Worm (Caenorhabditis elegans) whole organism, late embryonic: ENCODE measurements around the gene bath-33.

ENCODE experiments used
- F13H6.1 ChIP-seq: sonication (generic microtip); optimal IDR thresholded peaks from 2 replicates; lab custom pipeline; 2016; ENCODE audit warnings: missing genetic modification characterization, missing compliant biosample characterization
- K09A11.1 ChIP-seq: sonication (generic microtip); optimal IDR thresholded peaks from 2 replicates; lab custom pipeline; 2017; ENCODE audit warnings: antibody characterized with exemption, mild to moderate bottlenecking, missing genetic modification characterization, missing compliant biosample characterization; ENCODE audit not compliant: insufficient read depth
- ama-1 ChIP-seq: fragments of 150-350 bp; optimal IDR thresholded peaks from 2 replicates; lab custom pipeline; 2014
- ceh-14 ChIP-seq: sonication (generic microtip); optimal IDR thresholded peaks from 2 replicates; lab custom pipeline; 2016; ENCODE audit warnings: missing genotype, missing genetic modification characterization, missing compliant biosample characterization
- ceh-19 ChIP-seq: fragments of 200-800 bp; sonication (Bioruptor generic); optimal IDR thresholded peaks from 2 replicates; lab custom pipeline; 2018; ENCODE audit warnings: mild to moderate bottlenecking, missing genetic modification characterization, missing compliant biosample characterization
- ceh-2 ChIP-seq: sonication (generic microtip); optimal IDR thresholded peaks from 2 replicates; lab custom pipeline; 2016; ENCODE audit warnings: missing genotype, missing genetic modification characterization, missing compliant biosample characterization
- ceh-22 ChIP-seq: sonication (generic microtip); optimal IDR thresholded peaks from 2 replicates; lab custom pipeline; 2017; ENCODE audit warnings: missing biosample characterization, missing genetic modification characterization
- ceh-24 ChIP-seq: sonication (generic microtip); optimal IDR thresholded peaks from 2 replicates; lab custom pipeline; 2016; ENCODE audit warnings: mild to moderate bottlenecking, missing genetic modification characterization, missing compliant biosample characterization
- ceh-34 ChIP-seq: sonication (generic microtip); optimal IDR thresholded peaks from 2 replicates; lab custom pipeline; 2016; ENCODE audit warnings: mild to moderate bottlenecking, missing genetic modification characterization, missing compliant biosample characterization
- ceh-45 ChIP-seq: fragments of 200-800 bp; sonication (Bioruptor generic); IDR thresholded peaks from 2 replicates; pipeline ENCODE4 v1.3.6; 2022; ENCODE audit warnings: missing genetic modification reagents, missing genetic modification characterization, missing compliant biosample characterization
- ceh-48 ChIP-seq: sonication (generic microtip); optimal IDR thresholded peaks from 2 replicates; lab custom pipeline; 2016; ENCODE audit warnings: missing genetic modification characterization, inconsistent platforms, missing compliant biosample characterization
- ceh-6 ChIP-seq: fragments of 200-800 bp; sonication (Bioruptor generic); optimal IDR thresholded peaks from 2 replicates; lab custom pipeline; 2018; ENCODE audit warnings: mild to moderate bottlenecking, missing genetic modification characterization, missing compliant biosample characterization
- dmd-4 ChIP-seq: sonication (generic microtip); optimal IDR thresholded peaks from 2 replicates; lab custom pipeline; 2016; ENCODE audit warnings: borderline replicate concordance, missing genetic modification characterization, missing compliant biosample characterization
- dve-1 ChIP-seq: sonication (generic microtip); optimal IDR thresholded peaks from 2 replicates; lab custom pipeline; 2017; ENCODE audit warnings: antibody characterized with exemption, mild to moderate bottlenecking, missing genetic modification characterization, missing compliant biosample characterization
- elt-2 ChIP-seq: sonication (generic microtip); optimal IDR thresholded peaks from 2 replicates; lab custom pipeline; 2016; ENCODE audit warnings: missing genetic modification reagents, missing genetic modification characterization, missing compliant biosample characterization
- elt-4 ChIP-seq: sonication (generic microtip); optimal IDR thresholded peaks from 2 replicates; lab custom pipeline; 2016; ENCODE audit warnings: missing genetic modification characterization, missing compliant biosample characterization
- ets-4 ChIP-seq: sonication (generic microtip); optimal IDR thresholded peaks from 2 replicates; lab custom pipeline; 2016; ENCODE audit warnings: missing genetic modification characterization, missing compliant biosample characterization
- fkh-10 ChIP-seq: fragments of 150-350 bp; optimal IDR thresholded peaks from 2 replicates; lab custom pipeline; 2014; ENCODE audit warnings: missing biosample characterization, missing genetic modification reagents, missing genetic modification characterization
- fkh-6 ChIP-seq: sonication (generic microtip); optimal IDR thresholded peaks from 2 replicates; lab custom pipeline; 2016; ENCODE audit warnings: missing genetic modification characterization, missing compliant biosample characterization
- hlh-13 ChIP-seq: fragments of 200-800 bp; sonication (Bioruptor generic); optimal IDR thresholded peaks from 2 replicates; lab custom pipeline; 2018; ENCODE audit warnings: mild to moderate bottlenecking, missing genetic modification characterization, missing compliant biosample characterization
- hlh-15 ChIP-seq: sonication (generic microtip); optimal IDR thresholded peaks from 2 replicates; lab custom pipeline; 2016; ENCODE audit warnings: missing genetic modification characterization, missing compliant biosample characterization
- hlh-30 ChIP-seq: sonication (generic microtip); optimal IDR thresholded peaks from 2 replicates; lab custom pipeline; 2017; ENCODE audit warnings: antibody characterized with exemption, missing genetic modification characterization, missing compliant biosample characterization; ENCODE audit not compliant: insufficient read depth
- hlh-6 ChIP-seq: sonication (generic microtip); optimal IDR thresholded peaks from 2 replicates; lab custom pipeline; 2016; ENCODE audit warnings: missing genotype, missing genetic modification characterization, missing compliant biosample characterization
- hlh-8 ChIP-seq: sonication (generic microtip); optimal IDR thresholded peaks from 2 replicates; lab custom pipeline; 2016; ENCODE audit warnings: missing genotype, missing genetic modification characterization, missing compliant biosample characterization
- lim-6 ChIP-seq: sonication (generic microtip); optimal IDR thresholded peaks from 2 replicates; lab custom pipeline; 2016; ENCODE audit warnings: missing genetic modification characterization, missing compliant biosample characterization
- madf-2 ChIP-seq: sonication (generic microtip); optimal IDR thresholded peaks from 2 replicates; lab custom pipeline; 2017; ENCODE audit warnings: missing genetic modification characterization, missing compliant biosample characterization
- nfya-1 ChIP-seq: sonication (generic microtip); optimal IDR thresholded peaks from 2 replicates; lab custom pipeline; 2017; ENCODE audit warnings: missing genetic modification characterization, mild to moderate bottlenecking, missing compliant biosample characterization, antibody characterized with exemption, moderate library complexity
- nhr-11 ChIP-seq: fragments of 150-350 bp; optimal IDR thresholded peaks from 2 replicates; lab custom pipeline; 2014; ENCODE audit warnings: missing biosample characterization, missing genetic modification characterization
- nhr-232 ChIP-seq: sonication (generic microtip); optimal IDR thresholded peaks from 2 replicates; lab custom pipeline; 2016; ENCODE audit warnings: missing genetic modification characterization, missing compliant biosample characterization
- npax-4 ChIP-seq: sonication (generic microtip); optimal IDR thresholded peaks from 2 replicates; lab custom pipeline; 2016; ENCODE audit warnings: missing genetic modification characterization, missing compliant biosample characterization
- pag-3 ChIP-seq: sonication (generic microtip); optimal IDR thresholded peaks from 2 replicates; lab custom pipeline; 2016; ENCODE audit warnings: missing compliant biosample characterization, missing genetic modification characterization, borderline replicate concordance
- pat-9 ChIP-seq: fragments of 200-800 bp; sonication (Bioruptor generic); optimal IDR thresholded peaks from 2 replicates; lab custom pipeline; 2018; ENCODE audit warnings: mild to moderate bottlenecking, missing genetic modification characterization, moderate library complexity, missing compliant biosample characterization
- pqm-1 ChIP-seq: sonication (generic microtip); optimal IDR thresholded peaks from 2 replicates; lab custom pipeline; 2016; ENCODE audit warnings: missing genetic modification characterization, missing compliant biosample characterization
- ref-2 ChIP-seq: sonication (generic microtip); optimal IDR thresholded peaks from 2 replicates; lab custom pipeline; 2016; ENCODE audit warnings: missing genetic modification characterization, missing compliant biosample characterization
- sox-2 ChIP-seq: fragments of 200-800 bp; sonication (Bioruptor generic); IDR thresholded peaks from 2 replicates; pipeline ENCODE4 v1.3.6; 2022; ENCODE audit warnings: missing genetic modification reagents, missing genetic modification characterization, missing compliant biosample characterization
- sox-4 ChIP-seq: sonication (generic microtip); optimal IDR thresholded peaks from 2 replicates; lab custom pipeline; 2017; ENCODE audit warnings: mild to moderate bottlenecking, missing genetic modification characterization, inconsistent platforms, missing compliant biosample characterization
- syd-9 ChIP-seq: sonication (generic microtip); optimal IDR thresholded peaks from 2 replicates; lab custom pipeline; 2016; ENCODE audit warnings: mild to moderate bottlenecking, missing genetic modification characterization, moderate library complexity, missing compliant biosample characterization
- tbx-7 ChIP-seq: sonication (generic microtip); optimal IDR thresholded peaks from 2 replicates; lab custom pipeline; 2016; ENCODE audit warnings: missing genotype, missing genetic modification characterization, missing compliant biosample characterization
- ttx-3 ChIP-seq: sonication (generic microtip); optimal IDR thresholded peaks from 2 replicates; lab custom pipeline; 2016; ENCODE audit warnings: missing genetic modification reagents, missing genetic modification characterization, missing compliant biosample characterization
- unc-86 ChIP-seq: sonication (generic microtip); optimal IDR thresholded peaks from 2 replicates; lab custom pipeline; 2016; ENCODE audit warnings: missing genetic modification characterization, missing compliant biosample characterization
- ztf-16 ChIP-seq: sonication (generic microtip); optimal IDR thresholded peaks from 2 replicates; lab custom pipeline; 2017; ENCODE audit warnings: missing genetic modification characterization, missing compliant biosample characterization

The bath-33 gene

DNA sequence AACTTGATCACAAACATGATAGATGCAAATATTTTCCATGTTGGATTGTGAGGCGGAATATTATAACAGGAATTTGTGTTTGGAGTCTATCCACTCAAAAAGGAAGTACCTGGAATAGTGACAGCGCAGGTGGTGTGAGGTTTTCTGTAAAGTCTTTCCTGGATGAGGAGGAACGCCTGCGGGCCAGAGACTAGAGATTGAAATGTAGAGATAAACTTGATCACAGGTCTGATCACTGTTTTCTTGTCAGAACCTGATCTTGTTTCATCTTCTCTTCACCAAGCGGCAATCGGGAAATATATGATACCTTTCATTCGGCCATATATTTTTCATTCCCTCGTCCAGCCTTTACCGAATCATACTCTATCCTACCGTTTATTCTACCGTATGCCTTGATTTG, 19.7 kb downstream of the bath-33 start, which contains the start of gene T07H3.8:
Gene T07H3.8 (plus strand): TSS at position 301 of the 400 bp plus-strand sequence.
- TF ChIP-seq tbx-7 (tag; lab: Kevin White, UChicago) = no peak
- no peak for TF ChIP-seq pqm-1
- TF ChIP-seq npax-4 (tag; lab: Kevin White, UChicago) = no peak
- TF ChIP-seq fkh-10 (GFP tag; lab: Kevin White, UChicago) = no peak
- no peak for TF ChIP-seq ceh-14 (tag; lab: Kevin White, UChicago)
- no peak for TF ChIP-seq K09A11.1 (tag; lab: Kevin White, UChicago)
- no peak for TF ChIP-seq ama-1 (lab: Kevin White, UChicago)
- TF ChIP-seq pat-9 = no peak
- TF ChIP-seq hlh-6 (tag; lab: Kevin White, UChicago) = no peak
- no peak for TF ChIP-seq hlh-8 (tag; lab: Kevin White, UChicago)
- TF ChIP-seq ceh-48 = no peak
- no peak for TF ChIP-seq hlh-30
- TF ChIP-seq nfya-1 (tag; lab: Kevin White, UChicago) = no peak
- TF ChIP-seq lim-6 = no peak

DNA sequence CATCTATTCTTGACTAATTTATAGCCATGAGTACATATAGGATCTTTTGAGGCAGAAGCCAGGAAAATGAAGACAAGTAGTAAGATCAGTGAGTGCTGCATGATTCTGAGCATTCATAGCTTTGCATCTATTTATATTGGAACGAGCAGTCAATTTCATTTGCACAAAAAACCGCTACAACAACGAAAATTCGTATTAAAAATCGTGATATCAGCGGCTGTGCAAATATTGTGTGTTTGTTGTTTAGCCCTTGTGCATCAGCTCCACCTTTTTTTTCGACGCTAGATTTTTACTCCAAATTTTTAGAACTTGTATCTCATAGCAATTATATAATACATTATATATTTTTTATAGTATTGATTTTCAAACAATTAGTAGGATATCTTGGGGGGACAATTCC, 21.8 kb downstream of the bath-33 start, which contains the start of gene clec-21:
Gene clec-21 (minus strand): TSS at position 101 of the 400 bp plus-strand sequence.
- TF ChIP-seq lim-6 (no peak), nhr-232 (tag; lab: Kevin White, UChicago) (no peak), syd-9 (no peak), ceh-45 (GFP tag; lab: Robert Waterston, UW) (no peak), fkh-6 (no peak), hlh-8 (tag; lab: Kevin White, UChicago) (no peak), elt-4 (tag; lab: Kevin White, UChicago) (no peak), ets-4 (tag; lab: Kevin White, UChicago) (no peak), npax-4 (tag; lab: Kevin White, UChicago) (no peak), hlh-15 (tag; lab: Kevin White, UChicago) (no peak), ceh-34 (no peak), dmd-4 (tag; lab: Kevin White, UChicago) (no peak), ceh-22 (no peak), elt-2 (tag; lab: Kevin White, UChicago) (no peak), madf-2 (no peak), F13H6.1 (no peak), ceh-19 (GFP tag; lab: Kevin White, UChicago) (no peak)

DNA sequence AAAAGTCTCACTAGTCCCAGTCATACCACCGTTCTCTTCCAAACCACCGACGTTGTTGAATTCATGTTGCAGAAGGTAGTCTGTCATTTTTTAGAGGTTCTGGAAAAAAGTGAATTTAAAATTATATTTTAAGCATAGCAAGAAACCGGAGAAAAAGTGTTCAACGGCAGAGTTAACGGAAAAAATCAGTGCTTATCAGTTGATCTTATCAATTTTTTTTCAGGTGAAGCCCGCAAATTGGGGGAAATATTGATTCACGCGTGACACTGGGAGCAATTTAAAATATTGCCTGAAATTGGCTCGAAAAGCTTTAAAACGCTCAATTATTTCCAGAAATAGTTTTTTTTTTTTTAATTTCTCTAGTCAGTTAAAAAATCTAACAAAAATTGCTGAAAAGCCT, 26.1 kb downstream of the bath-33 start, which contains the start of gene math-38:
Gene math-38 (minus strand): TSS at position 101 of the 400 bp plus-strand sequence.
- no peak for TF ChIP-seq hlh-13
- TF ChIP-seq hlh-8 (tag; lab: Kevin White, UChicago) = no peak
- no peak for TF ChIP-seq nhr-11 (tag; lab: Kevin White, UChicago)
- no peak for TF ChIP-seq ceh-2
- no peak for TF ChIP-seq syd-9
- no peak for TF ChIP-seq hlh-30
- no peak for TF ChIP-seq ttx-3
- TF ChIP-seq ceh-45 (GFP tag; lab: Robert Waterston, UW) = no peak
- no peak for TF ChIP-seq ceh-6 (GFP tag; lab: Kevin White, UChicago)
- TF ChIP-seq ama-1 (lab: Kevin White, UChicago) = no peak
- TF ChIP-seq ref-2 (tag; lab: Kevin White, UChicago) = no peak
- no peak for TF ChIP-seq unc-86 (tag; lab: Kevin White, UChicago)
- TF ChIP-seq pag-3 (tag; lab: Kevin White, UChicago) = no peak
- TF ChIP-seq, all 69 proteins: peak for 0

DNA sequence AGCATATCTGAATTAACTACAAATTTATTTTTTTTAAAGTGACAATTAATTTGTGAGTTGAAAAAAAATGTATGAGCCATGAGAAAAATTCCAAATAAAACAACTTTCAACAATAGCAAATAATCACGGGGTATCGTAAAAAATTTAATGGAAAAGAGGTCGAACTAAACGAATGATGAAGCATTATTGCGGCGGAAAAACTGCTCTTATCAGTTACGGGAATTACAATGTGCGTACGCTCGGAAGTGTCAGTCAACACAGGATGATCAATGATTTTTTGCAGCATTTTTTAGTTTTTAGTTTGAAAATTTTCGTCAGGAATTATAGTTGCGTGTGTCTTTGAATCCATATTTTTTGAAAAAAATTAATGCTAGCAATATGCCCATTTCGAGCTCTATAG, 29.2 kb downstream of the bath-33 start:
- no peak for TF ChIP-seq nhr-232 (tag; lab: Kevin White, UChicago)
- TF ChIP-seq ceh-22 = no peak
- no peak for TF ChIP-seq pqm-1
- no peak for TF ChIP-seq ztf-16 (tag; lab: Kevin White, UChicago)
- no peak for TF ChIP-seq madf-2
- no peak for TF ChIP-seq ceh-24
- TF ChIP-seq ttx-3 = no peak
- no peak for TF ChIP-seq sox-2 (GFP tag; lab: Robert Waterston, UW)
- TF ChIP-seq dve-1 (tag; lab: Kevin White, UChicago) = no peak
- no peak for TF ChIP-seq ceh-19 (GFP tag; lab: Kevin White, UChicago)
- no peak for TF ChIP-seq sox-4 (tag; lab: Kevin White, UChicago)
- TF ChIP-seq pag-3 (tag; lab: Kevin White, UChicago) = no peak
